Worm (Caenorhabditis elegans): ENCODE results near the gene twk-25.

DNA sequence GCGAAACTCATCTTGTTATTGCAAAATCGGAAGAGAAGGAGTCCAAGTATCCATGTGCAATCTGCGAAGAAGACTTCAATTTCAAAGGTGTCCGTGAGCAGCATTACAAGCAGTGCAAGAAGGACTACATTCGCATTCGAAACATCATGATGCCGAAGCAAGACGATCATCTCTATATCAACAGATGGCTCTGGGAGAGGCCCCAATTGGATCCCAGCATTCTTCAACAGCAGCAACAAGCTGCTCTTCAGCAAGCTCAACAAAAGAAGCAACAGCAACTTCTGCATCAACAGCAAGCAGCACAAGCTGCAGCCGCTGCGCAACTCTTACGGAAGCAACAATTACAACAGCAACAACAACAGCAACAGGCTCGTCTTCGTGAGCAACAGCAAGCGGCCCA lies 21.7 kb downstream of the twk-25 start:
- TF ChIP-seq lir-3 (tag; optimal IDR thresholded peaks at IDR 0.05; ENCODE audit: poor library complexity) (no peak), elt-2 (tag; optimal IDR thresholded peaks at IDR 0.05) (no peak), nhr-77 (tag; optimal IDR thresholded peaks at IDR 0.05) (no peak), lin-15B (tag; optimal IDR thresholded peaks at IDR 0.05) (no peak), hlh-17 (GFP tag; optimal IDR thresholded peaks at IDR 0.05; ENCODE audit: borderline replicate concordance) (no peak), aly-2 (tag; optimal IDR thresholded peaks at IDR 0.05) (no peak), snpc-4 (tag; optimal IDR thresholded peaks at IDR 0.05) (no peak)

Data from whole organism, L1 larva.